Worm (Caenorhabditis elegans): ENCODE data around the gene F29C4.4.

The F29C4.4 gene

DNA sequence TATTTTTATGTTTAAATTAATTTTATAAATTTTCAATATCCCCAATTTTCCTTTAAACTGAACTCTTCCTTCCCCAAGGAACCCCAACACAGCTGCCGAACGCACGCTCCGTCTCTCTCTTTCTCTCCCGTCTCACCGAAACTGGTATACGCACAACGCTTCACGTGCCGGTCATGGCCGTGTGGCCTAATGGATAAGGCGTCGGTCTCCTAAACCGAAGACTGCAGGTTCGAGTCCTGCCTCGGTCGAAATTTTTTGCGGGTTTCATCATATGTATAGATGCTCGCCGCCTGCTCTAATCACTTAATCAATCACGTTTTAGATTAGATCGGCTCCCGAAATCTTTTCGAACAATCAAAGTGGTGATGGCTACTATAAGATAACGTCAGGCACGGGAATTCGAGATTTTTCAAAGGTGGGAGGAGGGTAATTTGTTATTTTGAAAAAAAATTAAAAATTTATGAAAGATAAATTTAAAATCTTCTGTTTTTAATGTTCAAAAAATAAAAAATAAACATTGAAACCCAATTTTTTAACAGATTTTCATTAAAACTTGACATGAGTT lies 32.4 kb downstream of the F29C4.4 start (continued):
- TF ChIP-seq athp-1 (tag; optimal IDR thresholded peaks at IDR 0.05) (peak; percentile 55), efl-1 (GFP tag; optimal IDR thresholded peaks at IDR 0.05) (no peak), mcd-1 (GFP tag; IDR thresholded peaks at IDR 0.05) (peak; percentile 71), T07F8.4 (tag; optimal IDR thresholded peaks at IDR 0.05) (peak; percentile 7), mes-4 (tag; optimal IDR thresholded peaks at IDR 0.05) (peak; percentile 35), Y53G8AR.9 (GFP tag; conservative IDR thresholded peaks at IDR 0.05) (no peak), ceh-27 (GFP tag; optimal IDR thresholded peaks at IDR 0.05) (peak; percentile 79), B0336.3 (GFP tag; IDR thresholded peaks at IDR 0.05) (no peak), F52B5.7 (tag; optimal IDR thresholded peaks at IDR 0.05) (peak; percentile 44), ekl-4 (GFP tag; IDR thresholded peaks at IDR 0.05) (peak; percentile 75), sptf-2 (GFP tag; optimal IDR thresholded peaks at IDR 0.05) (no peak), ceh-91 (GFP tag; IDR thresholded peaks at IDR 0.05) (0 out of 2 replicates have a peak, but pooled peaks have one; percentile 12), ztf-6 (GFP tag; IDR thresholded peaks at IDR 0.05) (0 out of 2 replicates have a peak, but pooled peaks have one; percentile 39), lir-1 (GFP tag; conservative IDR thresholded peaks at IDR 0.05) (0 out of 2 replicates have a peak, but pooled peaks have one; percentile 14), Y95B8A.8 (GFP tag; IDR thresholded peaks at IDR 0.05) (0 out of 2 replicates have a peak, but pooled peaks have one; percentile 56), madf-10 (tag; optimal IDR thresholded peaks at IDR 0.05) (peak; percentile 76), C17E4.6 (GFP tag; IDR thresholded peaks at IDR 0.05) (no peak), akir-1 (GFP tag; optimal IDR thresholded peaks at IDR 0.05) (peak; percentile 25), repo-1 (tag; optimal IDR thresholded peaks at IDR 0.05) (no peak), nfyb-1 (GFP tag; IDR thresholded peaks at IDR 0.05) (peak; percentile 79), pbrm-1 (GFP tag; IDR thresholded peaks at IDR 0.05) (peak; percentile 54; the same call in 1 of the 2 replicates), chd-7 (tag; optimal IDR thresholded peaks at IDR 0.05) (peak; percentile 76), nhr-120 (GFP tag; IDR thresholded peaks at IDR 0.05) (0 out of 2 replicates have a peak, but pooled peaks have one; percentile 4), egl-18 (GFP tag; IDR thresholded peaks at IDR 0.05) (no peak), gei-17 (GFP tag; optimal IDR thresholded peaks at IDR 0.05) (no peak), unc-130 (GFP tag; optimal IDR thresholded peaks at IDR 0.05) (peak; percentile 22), nhr-27 (tag; optimal IDR thresholded peaks at IDR 0.05) (no peak), cebp-2 (GFP tag; IDR thresholded peaks at IDR 0.05) (peak; percentile 55; the same call in 1 of the 2 replicates), F10E7.11 (tag; optimal IDR thresholded peaks at IDR 0.05) (peak; percentile 58), madf-8 (GFP tag; conservative IDR thresholded peaks at IDR 0.05) (no peak), T26A5.8 (tag; optimal IDR thresholded peaks at IDR 0.05) (no peak), lin-35 (GFP tag; optimal IDR thresholded peaks at IDR 0.05) (peak in 1 of 3 experiments; percentile 11), ccch-3 (GFP tag; optimal IDR thresholded peaks at IDR 0.05) (no peak), C06A6.2 (GFP tag; conservative IDR thresholded peaks at IDR 0.05) (0 out of 2 replicates have a peak, but pooled peaks have one; percentile 38)

DNA sequence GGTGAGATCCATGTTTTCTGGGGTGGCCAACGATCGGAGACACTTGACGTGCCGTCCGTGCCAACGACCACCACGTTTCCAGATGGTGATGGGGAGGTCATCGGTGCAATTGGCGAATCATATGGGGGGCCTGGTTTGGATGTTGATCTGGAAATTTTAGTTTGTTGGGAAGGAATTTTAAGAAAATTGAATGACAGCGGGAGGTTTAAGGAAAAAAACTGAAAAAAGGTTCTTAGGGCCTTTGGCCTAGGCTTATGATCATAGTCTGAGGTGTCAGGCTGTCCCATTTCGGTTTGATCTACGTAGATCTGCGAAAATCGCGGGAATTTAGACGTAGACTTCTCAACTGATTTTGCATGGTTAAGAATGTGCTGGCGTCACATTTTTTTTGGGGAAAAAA lies 36.3 kb downstream of the F29C4.4 start, which contains the start of gene col-99:
Gene col-99 (minus strand): TSS at position 101 of the 400 bp plus-strand sequence.
- TF ChIP-seq F57A8.1 (GFP tag; optimal IDR thresholded peaks at IDR 0.05) (no peak), madf-3 (GFP tag; IDR thresholded peaks at IDR 0.05) (no peak), ztf-3 (GFP tag; optimal IDR thresholded peaks at IDR 0.05) (no peak), zfh-2 (GFP tag; conservative IDR thresholded peaks at IDR 0.05) (peak; percentile 48; the same call in 1 of the 2 replicates), F33H1.4 (GFP tag; IDR thresholded peaks at IDR 0.05) (no peak), B0336.3 (GFP tag; IDR thresholded peaks at IDR 0.05) (no peak), snpc-4 (GFP tag; optimal IDR thresholded peaks at IDR 0.05) (no peak), snpc-4 (tag; optimal IDR thresholded peaks at IDR 0.05) (no peak), hlh-26 (GFP tag; conservative IDR thresholded peaks at IDR 0.05) (no peak), Y56A3A.18 (GFP tag; IDR thresholded peaks at IDR 0.05) (no peak), attf-3 (GFP tag; conservative IDR thresholded peaks at IDR 0.05) (peak; percentile 46; the same call in 1 of the 2 replicates), unc-130 (GFP tag; optimal IDR thresholded peaks at IDR 0.05) (no peak)
